Worm (Caenorhabditis elegans): ENCODE data around the gene crh-2.

crh-2 gene

DNA sequence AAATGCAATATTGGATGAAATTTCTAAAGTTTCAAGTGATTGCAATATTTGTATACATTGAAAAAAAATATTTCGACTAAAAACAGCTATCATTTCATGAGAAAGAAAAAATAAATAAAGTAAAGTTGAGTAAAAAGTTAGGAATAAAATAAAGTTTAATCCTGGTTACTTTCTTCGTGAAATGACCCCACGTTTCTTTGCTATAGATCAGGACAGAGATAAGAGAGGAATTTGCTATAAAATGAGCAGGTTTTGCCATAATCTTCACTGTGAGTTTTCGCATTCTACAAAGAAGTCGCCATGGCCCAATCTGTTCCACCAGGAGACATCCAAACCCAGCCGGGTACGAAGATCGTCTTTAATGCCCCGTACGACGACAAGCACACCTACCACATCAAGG lies 6.7 kb upstream of the crh-2 start, which contains the start of gene msp-49:
Gene msp-49 (plus strand): TSS at position 301 of the 400 bp plus-strand sequence.
- TF ChIP-seq ceh-16 (tag; optimal IDR thresholded peaks at IDR 0.05) (no peak), elt-1 (tag; optimal IDR thresholded peaks at IDR 0.05) (no peak)

DNA sequence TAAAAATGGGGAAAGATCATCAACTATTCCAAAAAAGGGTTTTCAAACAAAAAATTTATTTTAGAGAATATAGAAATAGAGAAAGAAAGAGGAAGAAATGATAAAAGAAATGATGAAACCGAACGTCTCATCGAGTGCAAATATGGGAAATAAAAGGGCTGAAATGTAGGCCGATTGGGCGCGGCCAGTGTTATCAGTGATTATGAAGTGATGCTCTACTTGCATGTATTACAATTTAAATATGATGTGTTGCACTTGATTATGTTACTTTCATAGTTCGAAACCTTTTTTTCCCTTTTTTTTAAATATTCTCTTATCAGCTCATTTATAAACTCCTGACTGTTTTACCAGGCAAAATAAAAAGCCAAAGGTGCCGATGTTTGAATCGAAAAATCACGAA lies 4.4 kb upstream of the crh-2 start:
- TF ChIP-seq daf-12 (tag; optimal IDR thresholded peaks at IDR 0.05) (no peak), pha-4 (tag; optimal IDR thresholded peaks at IDR 0.05) (peak; percentile 10), nfya-1 (tag; optimal IDR thresholded peaks at IDR 0.05; ENCODE audit: insufficient read depth) (no peak), mml-1 (tag; optimal IDR thresholded peaks at IDR 0.05) (no peak), nhr-237 (tag; optimal IDR thresholded peaks at IDR 0.05) (no peak), pqm-1 (tag; optimal IDR thresholded peaks at IDR 0.05) (peak; percentile 92), elt-2 (tag; optimal IDR thresholded peaks at IDR 0.05) (peak; percentile 99), unc-62 (GFP tag; optimal IDR thresholded peaks at IDR 0.05) (no peak), jun-1 (tag; optimal IDR thresholded peaks at IDR 0.05) (peak; percentile 45), nhr-23 (tag; optimal IDR thresholded peaks at IDR 0.05) (no peak)

DNA sequence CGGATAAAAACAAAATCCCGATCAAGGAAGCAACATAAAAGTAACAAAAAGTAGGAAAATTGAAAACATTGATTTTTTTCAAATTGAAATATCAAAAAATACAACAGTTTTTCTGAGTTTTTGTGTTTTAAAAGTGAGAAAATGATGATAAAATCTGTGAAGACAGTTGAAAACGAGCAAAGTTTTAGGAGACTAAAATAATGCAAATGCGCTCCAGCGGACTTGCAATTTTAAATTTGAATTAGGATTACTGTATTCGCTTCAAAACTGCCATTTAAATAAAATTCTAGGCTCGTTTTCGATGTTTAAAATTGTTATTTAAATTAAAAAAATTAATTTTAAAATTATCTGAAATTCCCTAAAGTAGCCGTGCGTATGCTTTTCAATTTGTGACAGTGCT lies 565 bp upstream of the crh-2 start:
- TF ChIP-seq mml-1 (tag; optimal IDR thresholded peaks at IDR 0.05) (no peak), egl-5 (tag; optimal IDR thresholded peaks at IDR 0.05) (no peak), nhr-76 (tag; optimal IDR thresholded peaks at IDR 0.05) (no peak), nfya-1 (tag; optimal IDR thresholded peaks at IDR 0.05; ENCODE audit: insufficient read depth) (no peak), aly-2 (tag; optimal IDR thresholded peaks at IDR 0.05) (no peak), eor-1 (tag; optimal IDR thresholded peaks at IDR 0.05) (no peak), ceh-28 (tag; optimal IDR thresholded peaks at IDR 0.05) (no peak), sea-2 (GFP tag; optimal IDR thresholded peaks at IDR 0.05) (no peak), lin-39 (tag; optimal IDR thresholded peaks at IDR 0.05) (no peak), daf-12 (tag; optimal IDR thresholded peaks at IDR 0.05) (no peak), fkh-2 (tag; optimal IDR thresholded peaks at IDR 0.05) (no peak), pha-4 (tag; optimal IDR thresholded peaks at IDR 0.05) (no peak), nhr-77 (tag; optimal IDR thresholded peaks at IDR 0.05) (no peak), mdl-1 (tag; optimal IDR thresholded peaks at IDR 0.05) (no peak), ama-1 (optimal IDR thresholded peaks at IDR 0.05) (no peak), ztf-11 (tag; optimal IDR thresholded peaks at IDR 0.05) (no peak), ceh-16 (tag; optimal IDR thresholded peaks at IDR 0.05) (no peak)

DNA sequence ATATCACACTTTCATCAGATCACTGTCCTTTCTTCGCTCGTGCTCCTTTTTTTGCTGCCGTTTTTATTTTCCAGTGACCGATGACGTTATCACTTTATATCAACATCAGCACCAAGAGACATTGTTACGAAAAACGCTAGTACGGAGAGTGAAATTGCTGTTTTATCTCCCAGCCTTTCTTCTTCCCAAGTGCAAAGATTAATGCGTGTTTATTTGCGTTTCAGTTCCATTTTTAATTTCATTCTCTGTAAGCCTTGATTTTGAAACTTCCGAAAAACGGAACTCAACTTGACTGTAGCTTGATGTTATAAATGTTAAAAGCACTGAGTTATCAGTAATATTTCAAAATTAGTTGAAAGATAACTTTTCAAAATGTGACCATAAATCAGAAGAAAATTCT lies 499 bp downstream of the crh-2 start:
- TF ChIP-seq ztf-4 (tag; optimal IDR thresholded peaks at IDR 0.05) (no peak), nhr-28 (tag; optimal IDR thresholded peaks at IDR 0.05) (no peak), nhr-237 (tag; optimal IDR thresholded peaks at IDR 0.05) (no peak), pqm-1 (tag; optimal IDR thresholded peaks at IDR 0.05) (peak; percentile 30), elt-2 (tag; optimal IDR thresholded peaks at IDR 0.05) (peak; percentile 94)

DNA sequence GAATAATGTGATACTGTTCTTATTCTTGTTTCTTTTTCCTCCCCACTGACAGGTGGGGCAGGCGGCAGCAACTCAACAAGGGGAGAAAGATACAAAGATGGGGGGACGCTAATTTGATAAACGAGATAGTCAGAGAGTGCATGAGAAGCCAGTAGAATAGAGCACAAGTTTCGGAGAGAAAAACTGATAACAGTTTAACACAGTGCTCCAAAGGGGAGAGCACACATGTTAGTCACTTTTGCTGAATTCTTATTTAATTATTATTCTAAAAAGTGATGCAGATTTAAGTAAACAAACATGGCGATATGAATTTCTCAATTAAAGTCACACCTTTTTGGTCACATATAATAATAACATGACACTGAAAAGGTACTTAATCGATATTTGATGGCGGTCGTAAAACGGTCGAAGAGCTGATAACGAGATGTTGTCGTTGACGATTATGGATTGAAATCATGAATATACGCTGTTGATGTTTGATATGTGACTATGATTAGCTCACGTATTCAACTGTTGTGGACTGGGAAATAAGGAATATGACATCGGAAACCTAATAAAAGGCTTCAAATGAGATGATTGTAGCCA lies 1.3 kb downstream of the crh-2 start:
- TF ChIP-seq nhr-28 (tag; optimal IDR thresholded peaks at IDR 0.05) (no peak), ceh-82 (tag; optimal IDR thresholded peaks at IDR 0.05) (no peak), elt-3 (tag; optimal IDR thresholded peaks at IDR 0.05) (no peak), tbx-2 (tag; optimal IDR thresholded peaks at IDR 0.05) (no peak), aly-2 (tag; optimal IDR thresholded peaks at IDR 0.05) (no peak), sea-2 (GFP tag; optimal IDR thresholded peaks at IDR 0.05) (no peak), nhr-11 (tag; optimal IDR thresholded peaks at IDR 0.05) (no peak), unc-39 (tag; optimal IDR thresholded peaks at IDR 0.05) (no peak), ama-1 (optimal IDR thresholded peaks at IDR 0.05) (no peak), nhr-23 (tag; optimal IDR thresholded peaks at IDR 0.05) (no peak), lin-15B (tag; optimal IDR thresholded peaks at IDR 0.05) (no peak), nhr-67 (tag; optimal IDR thresholded peaks at IDR 0.05) (no peak), mml-1 (tag; optimal IDR thresholded peaks at IDR 0.05) (no peak), mdl-1 (tag; optimal IDR thresholded peaks at IDR 0.05) (no peak), nhr-12 (tag; optimal IDR thresholded peaks at IDR 0.05) (no peak), eor-1 (tag; optimal IDR thresholded peaks at IDR 0.05) (no peak), daf-12 (tag; optimal IDR thresholded peaks at IDR 0.05) (no peak), skn-1 (tag; optimal IDR thresholded peaks at IDR 0.05) (no peak), ceh-28 (tag; optimal IDR thresholded peaks at IDR 0.05) (peak; percentile 13), jun-1 (tag; optimal IDR thresholded peaks at IDR 0.05) (peak; percentile 46), nhr-43 (tag; optimal IDR thresholded peaks at IDR 0.05; ENCODE audit: poor library complexity, severe bottlenecking) (no peak), nhr-25 (tag; optimal IDR thresholded peaks at IDR 0.05) (no peak), ceh-16 (tag; optimal IDR thresholded peaks at IDR 0.05) (no peak), ztf-4 (tag; optimal IDR thresholded peaks at IDR 0.05) (no peak), egl-27 (tag; optimal IDR thresholded peaks at IDR 0.05) (no peak), R02D3.7 (tag; optimal IDR thresholded peaks at IDR 0.05) (no peak), fkh-10 (GFP tag; optimal IDR thresholded peaks at IDR 0.05) (no peak), nfya-1 (tag; optimal IDR thresholded peaks at IDR 0.05; ENCODE audit: insufficient read depth) (no peak), ztf-11 (tag; optimal IDR thresholded peaks at IDR 0.05) (no peak), ZK546.5 (tag; optimal IDR thresholded peaks at IDR 0.05) (no peak), fkh-2 (tag; optimal IDR thresholded peaks at IDR 0.05) (no peak), zag-1 (tag; optimal IDR thresholded peaks at IDR 0.05) (no peak), elt-1 (tag; optimal IDR thresholded peaks at IDR 0.05) (no peak), lin-39 (tag; optimal IDR thresholded peaks at IDR 0.05) (no peak), ceh-9 (tag; optimal IDR thresholded peaks at IDR 0.05) (no peak)
